Worm (Caenorhabditis elegans): Measurements from ENCODE around the gene ttr-10.

The ttr-10 gene

ce11 chrV:7539015-7539414 is 14.7 kb downstream of the ttr-10 start, which contains the start of gene srh-268:
Gene srh-268, plus strand, starts transcription at chrV:7539315.
- TF ChIP-seq unc-62 (GFP tag; optimal IDR thresholded peaks at IDR 0.05) (no peak), tbx-9 (tag; optimal IDR thresholded peaks at IDR 0.05; ENCODE audit: borderline replicate concordance) (no peak), nfya-2 (GFP tag; IDR thresholded peaks at IDR 0.05) (no peak), dpff-1 (tag; optimal IDR thresholded peaks at IDR 0.05) (no peak), ccch-3 (GFP tag; optimal IDR thresholded peaks at IDR 0.05) (no peak), lin-35 (GFP tag; optimal IDR thresholded peaks at IDR 0.05) (no peak), bed-1 (GFP tag; IDR thresholded peaks at IDR 0.05) (no peak), attf-6 (GFP tag; IDR thresholded peaks at IDR 0.05) (no peak), athp-1 (tag; optimal IDR thresholded peaks at IDR 0.05) (no peak), Y53F4B.3 (GFP tag; IDR thresholded peaks at IDR 0.05) (no peak), gei-17 (GFP tag; optimal IDR thresholded peaks at IDR 0.05) (no peak)

ce11 chrV:7538018-7538417 is 15.7 kb downstream of the ttr-10 start, which contains the start of gene C54F6.12:
Gene C54F6.12, minus strand, starts transcription at chrV:7538118.
- TF ChIP-seq lsl-1 (GFP tag; optimal IDR thresholded peaks at IDR 0.05) = no peak
- TF ChIP-seq fkh-3 (tag; optimal IDR thresholded peaks at IDR 0.05) = no peak
- no peak for TF ChIP-seq lin-54 (GFP tag; optimal IDR thresholded peaks at IDR 0.05)
- TF ChIP-seq ceh-40 (GFP tag; IDR thresholded peaks at IDR 0.05) = no peak
- TF ChIP-seq lin-40 (tag; optimal IDR thresholded peaks at IDR 0.05) = no peak
- TF ChIP-seq dox-1 (GFP tag; IDR thresholded peaks at IDR 0.05) = no peak
- TF ChIP-seq madf-8 (GFP tag; conservative IDR thresholded peaks at IDR 0.05) = no peak

ce11 chrV:7532947-7533346 is 20.8 kb downstream of the ttr-10 start, which contains the start of gene C54F6.3:
Gene C54F6.3, plus strand, starts transcription at chrV:7533247.
- TF ChIP-seq repo-1 (tag; optimal IDR thresholded peaks at IDR 0.05) (no peak), aptf-3 (GFP tag; IDR thresholded peaks at IDR 0.05) (no peak), attf-5 (GFP tag; optimal IDR thresholded peaks at IDR 0.05) (no peak), attf-3 (GFP tag; conservative IDR thresholded peaks at IDR 0.05) (no peak), snpc-1.1 (tag; optimal IDR thresholded peaks at IDR 0.05; ENCODE audit: insufficient read depth) (no peak), Y53F4B.3 (GFP tag; IDR thresholded peaks at IDR 0.05) (no peak), F57C9.4 (tag; optimal IDR thresholded peaks at IDR 0.05) (no peak), hmg-20 (GFP tag; IDR thresholded peaks at IDR 0.05) (no peak), F37B4.10 (GFP tag; IDR thresholded peaks at IDR 0.05) (no peak), C17E4.6 (GFP tag; IDR thresholded peaks at IDR 0.05) (no peak), tbp1 (GFP tag; optimal IDR thresholded peaks at IDR 0.05) (no peak), ekl-4 (GFP tag; IDR thresholded peaks at IDR 0.05) (no peak), ztf-6 (GFP tag; IDR thresholded peaks at IDR 0.05) (no peak), ceh-27 (GFP tag; optimal IDR thresholded peaks at IDR 0.05) (no peak), F55B11.4 (tag; optimal IDR thresholded peaks at IDR 0.05; ENCODE audit: borderline replicate concordance, insufficient read depth) (no peak), cebp-2 (GFP tag; IDR thresholded peaks at IDR 0.05) (no peak), F23B12.7 (tag; optimal IDR thresholded peaks at IDR 0.05; ENCODE audit: insufficient read depth) (no peak)

ce11 chrV:7529840-7530239 is 23.9 kb downstream of the ttr-10 start, which contains the start of gene swt-2:
Gene swt-2, plus strand, starts transcription at chrV:7530140.
- TF ChIP-seq ceh-79 (tag; optimal IDR thresholded peaks at IDR 0.05) (no peak), zfh-2 (GFP tag; conservative IDR thresholded peaks at IDR 0.05) (no peak), Y56A3A.18 (GFP tag; IDR thresholded peaks at IDR 0.05) (no peak)

Measured in whole organism, young adult.